Fruit fly (Drosophila melanogaster) whole organism, embryonic: Measurements from ENCODE around the gene ND-B17.

Experiments
- Abd-B ChIP-seq: fragments of 200-800 bp; sonication (Bioruptor generic); optimal IDR thresholded peaks from 2 replicates; lab custom pipeline; 2018; ENCODE audit warnings: missing biosample characterization, mild to moderate bottlenecking, missing genetic modification characterization, moderate library complexity
- Antp ChIP-seq: fragments of 200-800 bp; sonication (Bioruptor generic); optimal IDR thresholded peaks from 3 replicates; lab custom pipeline; 2016; ENCODE audit warnings: missing biosample characterization, missing genetic modification characterization
- CG10274 ChIP-seq: fragments of 200-800 bp; sonication (Bioruptor generic); optimal IDR thresholded peaks from 3 replicates; lab custom pipeline; 2017; ENCODE audit warnings: missing biosample characterization, mild to moderate bottlenecking, missing genetic modification characterization
- CG13123 ChIP-seq: fragments of 200-800 bp; sonication (Bioruptor generic); optimal IDR thresholded peaks from 2 replicates; lab custom pipeline; 2016; ENCODE audit warnings: missing biosample characterization, missing genetic modification characterization
- CG14050 ChIP-seq: fragments of 200-800 bp; sonication (Bioruptor generic); IDR thresholded peaks from 3 replicates; pipeline ENCODE4 v1.3.6; 2022; ENCODE audit warnings: missing biosample characterization, missing genetic modification characterization
- CG14710 ChIP-seq: fragments of 200-800 bp; sonication (Bioruptor generic); optimal IDR thresholded peaks from 3 replicates; lab custom pipeline; 2019; ENCODE audit warnings: missing biosample characterization, mild to moderate bottlenecking, missing genetic modification characterization, moderate library complexity
- CG15011 ChIP-seq: fragments of 200-800 bp; sonication (Bioruptor generic); optimal IDR thresholded peaks from 3 replicates; lab custom pipeline; 2018; ENCODE audit warnings: missing biosample characterization, mild to moderate bottlenecking, missing genetic modification characterization
- CG16815 ChIP-seq: fragments of 200-800 bp; sonication (Bioruptor generic); optimal IDR thresholded peaks from 3 replicates; lab custom pipeline; 2017; ENCODE audit warnings: missing biosample characterization, mild to moderate bottlenecking, missing genetic modification characterization
- CG17912 ChIP-seq: fragments of 200-800 bp; sonication (Bioruptor generic); optimal IDR thresholded peaks from 2 replicates; lab custom pipeline; 2018; ENCODE audit warnings: missing biosample characterization, mild to moderate bottlenecking, missing genetic modification characterization
- CG2678 ChIP-seq: fragments of 200-800 bp; sonication (Bioruptor generic); optimal IDR thresholded peaks from 3 replicates; lab custom pipeline; 2019; ENCODE audit warnings: missing biosample characterization, mild to moderate bottlenecking, missing genetic modification characterization, moderate library complexity
- CG3995 ChIP-seq: fragments of 200-800 bp; sonication (Bioruptor generic); optimal IDR thresholded peaks from 3 replicates; lab custom pipeline; 2016; ENCODE audit warnings: missing biosample characterization, missing genetic modification characterization
- CG4328 ChIP-seq: fragments of 200-800 bp; sonication (Bioruptor generic); optimal IDR thresholded peaks from 3 replicates; lab custom pipeline; 2017; ENCODE audit warnings: missing biosample characterization, missing genetic modification reagents, missing genetic modification characterization
- CG7963 ChIP-seq: fragments of 200-800 bp; sonication (Bioruptor generic); IDR thresholded peaks from 3 replicates; pipeline ENCODE4 v1.3.6; 2022; ENCODE audit warnings: missing biosample characterization, missing genetic modification characterization; ENCODE audit not compliant: partially characterized antibody
- CTCF ChIP-seq: fragments of 200-800 bp; sonication (Bioruptor generic); optimal IDR thresholded peaks from 2 replicates; lab custom pipeline; 2017; ENCODE audit warnings: missing biosample characterization, mild to moderate bottlenecking, missing genetic modification characterization, moderate library complexity
- D19A ChIP-seq: fragments of 200-800 bp; optimal IDR thresholded peaks from 3 replicates; lab custom pipeline; 2019; ENCODE audit warnings: missing biosample characterization, mild to moderate bottlenecking, missing genetic modification characterization, moderate library complexity
- Dp ChIP-seq: fragments of 200-800 bp; sonication (Bioruptor generic); optimal IDR thresholded peaks from 2 replicates; lab custom pipeline; 2018; ENCODE audit warnings: missing biosample characterization, mild to moderate bottlenecking, missing genetic modification characterization, moderate library complexity
- Drgx ChIP-seq: fragments of 200-800 bp; sonication (Bioruptor generic); IDR thresholded peaks from 2 replicates; pipeline ENCODE4 v1.3.6; 2022; ENCODE audit warnings: missing biosample characterization, missing genetic modification characterization
- Elba2 ChIP-seq: fragments of 200-800 bp; sonication (Bioruptor generic); optimal IDR thresholded peaks from 3 replicates; lab custom pipeline; 2016; ENCODE audit warnings: missing biosample characterization, missing genetic modification characterization
- HLHmδ ChIP-seq: fragments of 200-800 bp; sonication (Bioruptor generic); optimal IDR thresholded peaks from 2 replicates; lab custom pipeline; 2018; ENCODE audit warnings: missing biosample characterization, mild to moderate bottlenecking, missing genetic modification characterization, moderate library complexity
- MTF-1 ChIP-seq: fragments of 200-800 bp; sonication (Bioruptor generic); optimal IDR thresholded peaks from 2 replicates; lab custom pipeline; 2018; ENCODE audit warnings: missing biosample characterization, mild to moderate bottlenecking, missing genetic modification characterization, borderline replicate concordance
- Mad ChIP-seq: fragments of 200-800 bp; sonication (Bioruptor generic); optimal IDR thresholded peaks from 2 replicates; lab custom pipeline; 2016; ENCODE audit warnings: missing biosample characterization, missing genetic modification characterization
- NfI ChIP-seq: fragments of 200-800 bp; sonication (Bioruptor generic); optimal IDR thresholded peaks from 3 replicates; lab custom pipeline; 2018; ENCODE audit warnings: missing biosample characterization, mild to moderate bottlenecking, missing genetic modification characterization, moderate library complexity
- Sox102F ChIP-seq: fragments of 200-800 bp; sonication (Bioruptor generic); optimal IDR thresholded peaks from 2 replicates; lab custom pipeline; 2018; ENCODE audit warnings: missing biosample characterization, mild to moderate bottlenecking, missing genetic modification characterization, moderate library complexity
- Sry-β ChIP-seq: fragments of 200-800 bp; sonication (Bioruptor generic); optimal IDR thresholded peaks from 2 replicates; lab custom pipeline; 2018; ENCODE audit warnings: missing biosample characterization, mild to moderate bottlenecking, missing genetic modification characterization, moderate library complexity
- Taf1 ChIP-seq: fragments of 200-800 bp; sonication (Bioruptor generic); IDR thresholded peaks from 2 replicates; pipeline ENCODE4 v1.3.6; 2022; ENCODE audit warnings: missing biosample characterization, missing genetic modification characterization
- ab ChIP-seq: fragments of 200-800 bp; sonication (Bioruptor generic); optimal IDR thresholded peaks from 2 replicates; lab custom pipeline; 2016; ENCODE audit warnings: missing biosample characterization, missing genetic modification characterization
- bowl ChIP-seq: fragments of 200-800 bp; sonication (Bioruptor generic); IDR thresholded peaks from 2 replicates; pipeline ENCODE4 v1.3.6; 2022; ENCODE audit warnings: missing biosample characterization, missing genetic modification characterization
- br ChIP-seq: fragments of >200 bp; optimal IDR thresholded peaks from 2 replicates; lab custom pipeline; 2017
- bsh ChIP-seq, 2 experiments: fragments of 200-800 bp; sonication (Bioruptor generic); optimal IDR thresholded peaks; 2 replicates each; lab custom pipeline; 2017 to 2018; ENCODE audit warnings: mild to moderate bottlenecking in 2 of 2, missing biosample characterization in 2 of 2, missing genetic modification characterization in 2 of 2, moderate library complexity in 1 of 2
- cato ChIP-seq: fragments of 200-800 bp; sonication (Bioruptor generic); optimal IDR thresholded peaks from 2 replicates; lab custom pipeline; 2016; ENCODE audit warnings: missing biosample characterization, missing genetic modification characterization, borderline replicate concordance
- dpn ChIP-seq, 2 experiments: fragments of 200-800 bp; sonication (Bioruptor generic); optimal IDR thresholded peaks; 3 replicates each; lab custom pipeline; 2016; ENCODE audit warnings: missing biosample characterization in 2 of 2, missing genetic modification characterization in 2 of 2
- gcm ChIP-seq: fragments of 200-800 bp; sonication (Bioruptor generic); optimal IDR thresholded peaks from 2 replicates; lab custom pipeline; 2019; ENCODE audit warnings: missing biosample characterization, mild to moderate bottlenecking, missing genetic modification characterization, moderate library complexity
- gsb ChIP-seq: fragments of 200-800 bp; sonication (Bioruptor generic); IDR thresholded peaks from 2 replicates; pipeline ENCODE4 v1.3.6; 2022; ENCODE audit warnings: missing biosample characterization, missing genetic modification characterization
- hbn ChIP-seq: fragments of 200-800 bp; sonication (Bioruptor generic); IDR thresholded peaks from 2 replicates; pipeline ENCODE4 v1.3.6; 2022; ENCODE audit warnings: missing biosample characterization, missing genetic modification characterization; ENCODE audit not compliant: partially characterized antibody
- insv ChIP-seq, 2 experiments: fragments of 200-800 bp; sonication (Bioruptor generic); optimal IDR thresholded peaks; 3 replicates each; lab custom pipeline; 2016 to 2018; ENCODE audit warnings: missing biosample characterization in 2 of 2, missing genetic modification characterization in 2 of 2
- knrl ChIP-seq: fragments of 200-800 bp; sonication (Bioruptor generic); IDR thresholded peaks from 3 replicates; pipeline ENCODE4 v1.3.6; 2022; ENCODE audit warnings: missing biosample characterization, missing genetic modification characterization; ENCODE audit not compliant: partially characterized antibody
- org-1 ChIP-seq: fragments of 200-800 bp; sonication (Bioruptor generic); optimal IDR thresholded peaks from 2 replicates; lab custom pipeline; 2017; ENCODE audit warnings: missing biosample characterization, missing genetic modification characterization
- pfk ChIP-seq: fragments of 200-800 bp; sonication (Bioruptor generic); optimal IDR thresholded peaks from 2 replicates; lab custom pipeline; 2018; ENCODE audit warnings: missing biosample characterization, mild to moderate bottlenecking, missing genetic modification characterization, moderate library complexity
- pita ChIP-seq: fragments of 200-800 bp; sonication (Bioruptor generic); optimal IDR thresholded peaks from 2 replicates; lab custom pipeline; 2017; ENCODE audit warnings: missing biosample characterization, mild to moderate bottlenecking, missing genetic modification characterization
- sd ChIP-seq: fragments of 200-800 bp; sonication (Bioruptor generic); optimal IDR thresholded peaks from 3 replicates; lab custom pipeline; 2018; ENCODE audit warnings: missing biosample characterization, mild to moderate bottlenecking, missing genetic modification characterization, moderate library complexity
- seq ChIP-seq: fragments of 200-800 bp; sonication (Bioruptor generic); IDR thresholded peaks from 2 replicates; pipeline ENCODE4 v1.3.6; 2022; ENCODE audit warnings: missing biosample characterization, missing genetic modification characterization
- tap ChIP-seq: fragments of 200-800 bp; optimal IDR thresholded peaks from 3 replicates; lab custom pipeline; 2019; ENCODE audit warnings: missing biosample characterization, mild to moderate bottlenecking, missing genetic modification characterization, moderate library complexity
- tna ChIP-seq: fragments of 200-800 bp; sonication (Bioruptor generic); IDR thresholded peaks from 2 replicates; pipeline ENCODE4 v1.3.6; 2022; ENCODE audit warnings: missing biosample characterization, missing genetic modification characterization; ENCODE audit not compliant: partially characterized antibody
- unpg ChIP-seq: fragments of 200-800 bp; sonication (Bioruptor generic); optimal IDR thresholded peaks from 3 replicates; lab custom pipeline; 2018; ENCODE audit warnings: missing biosample characterization, mild to moderate bottlenecking, missing genetic modification characterization, moderate library complexity
- z ChIP-seq: fragments of 200-800 bp; sonication (Bioruptor generic); IDR thresholded peaks from 3 replicates; pipeline ENCODE4 v1.3.6; 2022; ENCODE audit warnings: missing biosample characterization, missing genetic modification characterization
- zen ChIP-seq: fragments of 200-800 bp; sonication (Bioruptor generic); optimal IDR thresholded peaks from 3 replicates; lab custom pipeline; 2018; ENCODE audit warnings: missing biosample characterization, mild to moderate bottlenecking, missing genetic modification characterization, moderate library complexity
- zf30C ChIP-seq: fragments of 200-800 bp; sonication (Bioruptor generic); optimal IDR thresholded peaks from 3 replicates; lab custom pipeline; 2018; ENCODE audit warnings: missing biosample characterization, mild to moderate bottlenecking, missing genetic modification characterization

The ND-B17 gene

DNA sequence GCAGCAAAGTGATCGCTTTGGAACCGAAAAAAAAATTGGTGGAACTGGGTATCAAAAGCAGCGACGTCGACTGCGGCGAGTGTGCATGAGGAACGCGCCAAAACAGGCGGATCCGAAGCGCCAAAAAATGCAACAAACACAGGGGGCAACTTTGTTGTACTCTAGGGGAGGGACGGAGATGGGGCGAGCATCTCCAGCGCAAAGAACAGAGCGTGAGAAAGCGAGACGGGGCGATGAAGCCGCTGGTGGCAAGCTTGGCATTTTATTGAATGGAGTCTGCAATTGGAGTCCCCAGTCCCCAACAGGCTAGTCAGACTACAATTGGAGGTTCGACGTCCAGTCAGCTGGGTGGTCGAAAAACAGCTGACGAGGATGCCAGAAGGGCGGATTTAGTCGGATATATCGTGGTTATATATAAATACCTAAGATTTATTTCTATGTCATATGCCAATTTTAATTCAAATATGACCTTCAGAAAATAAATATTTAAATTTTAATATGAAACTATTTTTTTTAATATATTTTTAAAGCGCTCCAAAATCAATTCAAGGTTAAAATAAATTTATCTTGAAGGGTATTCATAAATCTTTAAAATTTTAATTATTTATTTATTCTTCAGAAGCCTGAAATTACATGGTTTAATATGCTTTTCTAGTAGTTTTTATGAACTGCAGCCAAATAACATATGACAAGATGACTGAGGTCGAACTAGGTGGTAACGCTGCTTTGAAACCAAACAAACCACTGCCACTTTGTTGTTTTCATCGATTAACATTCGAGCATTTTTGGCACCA is 4.1 kb downstream of the ND-B17 start (continued):
- TF ChIP-seq unpg = peak; percentile 89
- peak; percentile 85 for TF ChIP-seq CG16815 (GFP tag; lab: Kevin White, UChicago)
- peak; percentile 50 for TF ChIP-seq CG15011
- TF ChIP-seq CG10274 (GFP tag; lab: Kevin White, UChicago) = peak; percentile 72
- TF ChIP-seq bowl (GFP tag; lab: Robert Waterston, UW) = no peak
- TF ChIP-seq org-1 (GFP tag; lab: Kevin White, UChicago) = peak; percentile 87
- peak; percentile 97 for TF ChIP-seq CG14710 (tag; lab: Kevin White, UChicago)
- TF ChIP-seq Sox102F (GFP tag; lab: Kevin White, UChicago) = peak; percentile 93
- no peak for TF ChIP-seq hbn
- peak; percentile 91 for TF ChIP-seq D19A (tag; lab: Kevin White, UChicago)
- TF ChIP-seq cato = peak; percentile 81
- TF ChIP-seq tap (tag; lab: Kevin White, UChicago) = peak; percentile 87
- TF ChIP-seq CG13123 (GFP tag; lab: Kevin White, UChicago) = peak; percentile 77
- TF ChIP-seq knrl = no peak
- no peak for TF ChIP-seq pita
- TF ChIP-seq Mad = peak; percentile 42
- no peak for TF ChIP-seq gsb (GFP tag; lab: Robert Waterston, UW)
- TF ChIP-seq dpn (GFP tag; optimal IDR thresholded peaks at IDR 0.05; lab: Kevin White, UChicago) = peak in 1 of 2 experiments; percentile 85
- TF ChIP-seq CG17912 = no peak
- peak; percentile 48 for TF ChIP-seq CTCF (GFP tag; lab: Kevin White, UChicago)
- TF ChIP-seq Antp (GFP tag; lab: Kevin White, UChicago) = peak; percentile 34
- TF ChIP-seq gcm = peak; percentile 93
- TF ChIP-seq CG3995 = no peak
- peak; percentile 91 for TF ChIP-seq Abd-B
- TF ChIP-seq CG2678 = peak; percentile 97
- TF ChIP-seq CG4328 (GFP tag; lab: Kevin White, UChicago) = peak; percentile 93

DNA sequence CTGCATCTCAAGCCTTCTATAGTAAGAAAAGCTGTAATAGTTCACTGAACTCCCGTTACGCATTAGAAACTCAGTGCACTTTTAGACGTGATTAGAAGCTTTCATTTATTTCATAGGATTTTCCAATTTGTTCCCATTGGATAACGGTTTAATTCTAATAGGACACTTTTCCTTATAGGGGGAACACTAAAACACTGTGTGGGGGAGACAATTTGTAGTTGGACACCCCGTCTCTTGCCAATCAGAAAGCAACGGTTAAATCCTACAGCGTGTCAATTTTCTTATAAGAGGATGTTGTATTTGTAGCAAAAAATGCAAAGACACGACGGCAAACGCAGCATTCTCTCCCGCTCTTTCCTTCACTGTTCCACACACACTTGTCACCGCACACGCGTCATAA is 4.9 kb downstream of the ND-B17 start:
- TF ChIP-seq sd (tag; lab: Kevin White, UChicago) = no peak
- TF ChIP-seq insv (GFP tag; optimal IDR thresholded peaks at IDR 0.05; lab: Kevin White, UChicago) = peak; percentile 77 to 98
- TF ChIP-seq tna (GFP tag; lab: Robert Waterston, UW) = no peak
- no peak for TF ChIP-seq ab (GFP tag; lab: Kevin White, UChicago)
- peak; percentile 12 for TF ChIP-seq zen (tag; lab: Kevin White, UChicago)
- peak; percentile 96 for TF ChIP-seq Elba2 (GFP tag; lab: Kevin White, UChicago)
- TF ChIP-seq Drgx (GFP tag; lab: Robert Waterston, UW) = no peak
- TF ChIP-seq pfk (GFP tag; lab: Kevin White, UChicago) = no peak
- no peak for TF ChIP-seq zf30C (GFP tag; lab: Kevin White, UChicago)
- TF ChIP-seq hbn = 0 out of 2 replicates have a peak, but pooled peaks have one; percentile 7

DNA sequence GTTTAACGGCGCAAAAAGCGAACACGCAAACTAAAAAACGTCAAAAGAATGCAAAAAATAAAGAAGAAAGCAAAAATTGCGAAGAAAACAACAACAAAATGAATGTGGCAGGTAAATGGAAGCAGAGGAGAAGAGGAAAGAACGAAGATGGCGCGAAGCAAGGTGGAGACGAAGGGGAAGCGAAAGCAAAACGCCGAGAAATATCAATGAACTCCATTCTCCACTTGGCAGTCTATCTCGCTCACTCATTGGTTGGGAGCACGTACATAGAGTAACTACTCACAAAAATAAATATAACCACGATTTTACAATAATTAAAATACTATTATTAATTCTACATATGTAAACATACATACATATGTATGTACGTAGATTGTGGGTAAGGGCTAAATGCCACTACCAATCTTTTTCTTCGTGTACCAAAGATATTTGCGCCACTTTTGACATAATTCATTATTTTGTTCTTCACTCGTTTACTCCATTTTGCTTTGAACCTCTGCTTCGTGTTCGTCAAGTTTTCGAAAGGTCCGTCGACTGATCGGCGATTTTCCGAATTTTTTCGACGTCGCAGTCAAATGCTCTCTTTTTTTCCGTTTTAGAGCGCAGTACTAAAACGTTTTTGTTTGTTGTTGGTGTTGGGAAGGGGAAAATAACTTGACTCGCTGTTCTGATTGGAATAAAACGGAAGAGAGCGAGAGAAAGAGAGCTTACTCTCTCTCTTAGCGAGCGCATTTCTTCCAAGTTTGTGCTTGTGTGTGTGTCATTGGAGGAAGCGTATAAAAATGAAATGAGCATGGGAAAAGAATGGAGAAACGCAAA is 5.6 kb downstream of the ND-B17 start:
- no peak for TF ChIP-seq CG14050 (GFP tag; lab: Robert Waterston, UW)
- TF ChIP-seq br (lab: Kevin White, UChicago) = no peak
- no peak for TF ChIP-seq MTF-1 (GFP tag; lab: Kevin White, UChicago)
- TF ChIP-seq Dp = peak; percentile 1
- no peak for TF ChIP-seq Sry-β
- no peak for TF ChIP-seq bsh (GFP tag; optimal IDR thresholded peaks at IDR 0.05; lab: Kevin White, UChicago)
- TF ChIP-seq Taf1 = no peak
- no peak for TF ChIP-seq z (GFP tag; lab: Robert Waterston, UW)
- no peak for TF ChIP-seq HLHmδ
- TF ChIP-seq seq = no peak
- no peak for TF ChIP-seq CG7963
- TF ChIP-seq NfI = no peak
